Fruit fly (Drosophila melanogaster) whole organism, embryonic: ENCODE data around the gene CG10341.

Source experiments
- Abd-B ChIP-seq: fragments of 200-800 bp; sonication (Bioruptor generic); optimal IDR thresholded peaks from 2 replicates; lab custom pipeline; 2018; ENCODE audit warnings: missing biosample characterization, mild to moderate bottlenecking, missing genetic modification characterization, moderate library complexity
- CG11093 ChIP-seq: fragments of 200-800 bp; sonication (Bioruptor generic); IDR thresholded peaks from 3 replicates; pipeline ENCODE4 v1.3.6; 2022; ENCODE audit warnings: missing biosample characterization, missing genetic modification characterization
- CG11398 ChIP-seq: fragments of 200-800 bp; sonication (Bioruptor generic); optimal IDR thresholded peaks from 2 replicates; lab custom pipeline; 2016; ENCODE audit warnings: missing biosample characterization, missing genetic modification characterization
- CG11695 ChIP-seq: fragments of 200-800 bp; sonication (Bioruptor generic); IDR thresholded peaks from 3 replicates; pipeline ENCODE4 v1.3.6; 2022; ENCODE audit warnings: missing biosample characterization, missing genetic modification characterization
- CG12744 ChIP-seq: fragments of 200-800 bp; sonication (Bioruptor generic); optimal IDR thresholded peaks from 2 replicates; lab custom pipeline; 2016; ENCODE audit warnings: missing biosample characterization, missing genetic modification characterization
- CG13287 ChIP-seq: fragments of 200-800 bp; sonication (Bioruptor generic); IDR thresholded peaks from 2 replicates; pipeline ENCODE4 v1.3.6; 2022; ENCODE audit warnings: missing biosample characterization, missing genetic modification characterization; ENCODE audit not compliant: partially characterized antibody
- CG1647 ChIP-seq: fragments of 200-800 bp; sonication (Bioruptor generic); optimal IDR thresholded peaks from 3 replicates; lab custom pipeline; 2016; ENCODE audit warnings: missing biosample characterization, missing genetic modification characterization
- CG17912 ChIP-seq: fragments of 200-800 bp; sonication (Bioruptor generic); optimal IDR thresholded peaks from 2 replicates; lab custom pipeline; 2018; ENCODE audit warnings: missing biosample characterization, mild to moderate bottlenecking, missing genetic modification characterization
- CG30020 ChIP-seq: fragments of 200-800 bp; optimal IDR thresholded peaks from 2 replicates; lab custom pipeline; 2019; ENCODE audit warnings: missing biosample characterization, mild to moderate bottlenecking, missing genetic modification characterization, moderate library complexity
- CG3065 ChIP-seq: fragments of 200-800 bp; sonication (Bioruptor generic); optimal IDR thresholded peaks from 2 replicates; lab custom pipeline; 2016; ENCODE audit warnings: missing biosample characterization, missing genetic modification characterization
- CG8281 ChIP-seq: fragments of 200-800 bp; sonication (Bioruptor generic); optimal IDR thresholded peaks from 2 replicates; lab custom pipeline; 2018; ENCODE audit warnings: missing biosample characterization, mild to moderate bottlenecking, missing genetic modification characterization, moderate library complexity
- CG8388 ChIP-seq: fragments of 200-800 bp; sonication (Bioruptor generic); optimal IDR thresholded peaks from 2 replicates; lab custom pipeline; 2019; ENCODE audit warnings: missing biosample characterization, mild to moderate bottlenecking, missing genetic modification characterization, moderate library complexity
- CG9797 ChIP-seq: fragments of 200-800 bp; sonication (Bioruptor generic); optimal IDR thresholded peaks from 3 replicates; lab custom pipeline; 2018; ENCODE audit warnings: missing biosample characterization, mild to moderate bottlenecking, missing genetic modification characterization
- CrebB ChIP-seq: fragments of 200-800 bp; sonication (Bioruptor generic); optimal IDR thresholded peaks from 3 replicates; lab custom pipeline; 2018; ENCODE audit warnings: missing biosample characterization, mild to moderate bottlenecking, missing genetic modification characterization
- Dek ChIP-seq: fragments of 200-800 bp; sonication (Bioruptor generic); optimal IDR thresholded peaks from 3 replicates; lab custom pipeline; 2019; ENCODE audit warnings: missing biosample characterization, mild to moderate bottlenecking, missing genetic modification characterization, moderate library complexity
- Fer1 ChIP-seq: fragments of 200-800 bp; sonication (Bioruptor generic); optimal IDR thresholded peaks from 2 replicates; lab custom pipeline; 2017; ENCODE audit warnings: missing biosample characterization, mild to moderate bottlenecking, missing genetic modification characterization
- GATAe ChIP-seq: fragments of 200-800 bp; sonication (Bioruptor generic); conservative IDR thresholded peaks from 2 replicates; pipeline ENCODE4 v1.3.6; 2022; ENCODE audit warnings: missing biosample characterization, missing genetic modification characterization
- H15 ChIP-seq: fragments of 200-800 bp; sonication (Bioruptor generic); IDR thresholded peaks from 3 replicates; pipeline ENCODE4 v1.3.6; 2022; ENCODE audit warnings: missing biosample characterization, missing genetic modification characterization
- HmgD ChIP-seq: fragments of 200-800 bp; sonication (Bioruptor generic); optimal IDR thresholded peaks from 3 replicates; lab custom pipeline; 2016; ENCODE audit warnings: missing biosample characterization, missing genetic modification characterization
- MBD-R2 ChIP-seq: fragments of 200-800 bp; sonication (Bioruptor generic); IDR thresholded peaks from 2 replicates; pipeline ENCODE4 v1.3.6; 2022; ENCODE audit warnings: missing biosample characterization, missing genetic modification characterization
- Meics ChIP-seq: fragments of 200-800 bp; sonication (Bioruptor generic); optimal IDR thresholded peaks from 2 replicates; lab custom pipeline; 2017; ENCODE audit warnings: missing biosample characterization, mild to moderate bottlenecking, missing genetic modification characterization
- Mrtf ChIP-seq: fragments of 200-800 bp; sonication (Bioruptor generic); IDR thresholded peaks from 3 replicates; pipeline ENCODE4 v1.3.6; 2022; ENCODE audit warnings: missing biosample characterization, missing genetic modification characterization
- Nf-YB ChIP-seq: fragments of 200-800 bp; sonication (Bioruptor generic); optimal IDR thresholded peaks from 3 replicates; lab custom pipeline; 2019; ENCODE audit warnings: missing biosample characterization, mild to moderate bottlenecking, missing genetic modification characterization, moderate library complexity
- Oli ChIP-seq: fragments of 200-800 bp; sonication (Bioruptor generic); optimal IDR thresholded peaks from 2 replicates; lab custom pipeline; 2018; ENCODE audit warnings: missing biosample characterization, mild to moderate bottlenecking, missing genetic modification characterization, moderate library complexity
- Rx ChIP-seq: fragments of 200-800 bp; sonication (Bioruptor generic); IDR thresholded peaks from 2 replicates; pipeline ENCODE4 v1.3.6; 2022; ENCODE audit warnings: missing biosample characterization, missing genetic modification characterization
- Usf ChIP-seq: fragments of 200-800 bp; sonication (Bioruptor generic); optimal IDR thresholded peaks from 2 replicates; lab custom pipeline; 2017; ENCODE audit warnings: missing genotype, missing biosample characterization, missing genetic modification characterization
- Xbp1 ChIP-seq: fragments of 200-800 bp; sonication (Bioruptor generic); optimal IDR thresholded peaks from 3 replicates; lab custom pipeline; 2016; ENCODE audit warnings: missing biosample characterization, mild to moderate bottlenecking, missing genetic modification characterization
- ase ChIP-seq: fragments of 200-800 bp; sonication (Bioruptor generic); IDR thresholded peaks from 3 replicates; pipeline ENCODE4 v1.3.6; 2022; ENCODE audit warnings: missing biosample characterization, missing genetic modification characterization
- cg ChIP-seq: fragments of 200-800 bp; sonication (Bioruptor generic); optimal IDR thresholded peaks from 3 replicates; lab custom pipeline; 2019; ENCODE audit warnings: missing biosample characterization, mild to moderate bottlenecking, missing genetic modification characterization, moderate library complexity
- croc ChIP-seq: fragments of 200-800 bp; sonication (Bioruptor generic); conservative IDR thresholded peaks from 3 replicates; pipeline ENCODE4 v1.3.6; 2022; ENCODE audit warnings: missing biosample characterization, missing genetic modification characterization
- crol ChIP-seq: fragments of 200-800 bp; sonication (Bioruptor generic); IDR thresholded peaks from 2 replicates; pipeline ENCODE4 v1.3.6; 2022; ENCODE audit warnings: missing biosample characterization, missing genetic modification characterization
- ems ChIP-seq: fragments of 200-800 bp; sonication (Bioruptor generic); optimal IDR thresholded peaks from 3 replicates; lab custom pipeline; 2016; ENCODE audit warnings: missing biosample characterization, missing genetic modification characterization
- exex ChIP-seq: fragments of 200-800 bp; sonication (Bioruptor generic); optimal IDR thresholded peaks from 4 replicates; lab custom pipeline; 2018; ENCODE audit warnings: missing biosample characterization, mild to moderate bottlenecking, missing genetic modification characterization, moderate library complexity
- jigr1 ChIP-seq: fragments of 200-800 bp; sonication (Bioruptor generic); IDR thresholded peaks from 3 replicates; pipeline ENCODE4 v1.3.6; 2022; ENCODE audit warnings: missing biosample characterization, missing genetic modification characterization
- kay ChIP-seq: fragments of 200-800 bp; sonication (Bioruptor generic); optimal IDR thresholded peaks from 2 replicates; lab custom pipeline; 2016; ENCODE audit warnings: missing biosample characterization, missing genetic modification characterization
- ken ChIP-seq: fragments of 200-800 bp; sonication (Bioruptor generic); IDR thresholded peaks from 3 replicates; pipeline ENCODE4 v1.3.6; 2022; ENCODE audit warnings: missing biosample characterization, missing genetic modification characterization
- lilli ChIP-seq: fragments of 200-800 bp; sonication (Bioruptor generic); optimal IDR thresholded peaks from 3 replicates; lab custom pipeline; 2016; ENCODE audit warnings: missing biosample characterization, missing genetic modification characterization
- p53 ChIP-seq: fragments of 200-800 bp; sonication (Bioruptor generic); optimal IDR thresholded peaks from 2 replicates; lab custom pipeline; 2016; ENCODE audit warnings: missing biosample characterization, missing genetic modification characterization
- pnt ChIP-seq: fragments of 200-800 bp; sonication (Bioruptor generic); optimal IDR thresholded peaks from 3 replicates; lab custom pipeline; 2016; ENCODE audit warnings: missing biosample characterization, missing genetic modification characterization
- psq ChIP-seq: fragments of 200-800 bp; sonication (Bioruptor generic); optimal IDR thresholded peaks from 2 replicates; lab custom pipeline; 2017; ENCODE audit warnings: missing biosample characterization, missing genetic modification characterization
- pzg ChIP-seq: fragments of 200-800 bp; sonication (Bioruptor generic); optimal IDR thresholded peaks from 3 replicates; lab custom pipeline; 2018; ENCODE audit warnings: missing biosample characterization, mild to moderate bottlenecking, missing genetic modification characterization, moderate library complexity
- ranshi ChIP-seq: fragments of 200-800 bp; sonication (Bioruptor generic); IDR thresholded peaks from 2 replicates; pipeline ENCODE4 v1.3.6; 2022; ENCODE audit warnings: missing biosample characterization, missing genetic modification characterization
- sens-2 ChIP-seq: fragments of 200-800 bp; sonication (Bioruptor generic); IDR thresholded peaks from 2 replicates; pipeline ENCODE4 v1.3.6; 2022; ENCODE audit warnings: missing biosample characterization, missing genetic modification characterization
- slou ChIP-seq: fragments of 200-800 bp; sonication (Bioruptor generic); optimal IDR thresholded peaks from 3 replicates; lab custom pipeline; 2016; ENCODE audit warnings: missing biosample characterization, missing genetic modification characterization
- so ChIP-seq: fragments of 200-800 bp; sonication (Bioruptor generic); IDR thresholded peaks from 3 replicates; pipeline ENCODE4 v1.3.6; 2022; ENCODE audit warnings: missing biosample characterization, missing genetic modification characterization
- tll ChIP-seq, 2 experiments: fragments of 200-800 bp in 1 of 2; fragments of >200 bp in 1 of 2; sonication (Bioruptor generic) in 1 of 2; optimal IDR thresholded peaks; 2 replicates each; lab custom pipeline; 2017 to 2019; ENCODE audit warnings: missing biosample characterization in 2 of 2, missing genetic modification characterization in 2 of 2, mild to moderate bottlenecking in 1 of 2, moderate library complexity in 1 of 2
- tx ChIP-seq: fragments of 200-800 bp; sonication (Bioruptor generic); optimal IDR thresholded peaks from 2 replicates; lab custom pipeline; 2016; ENCODE audit warnings: missing biosample characterization, missing genetic modification characterization
- vfl ChIP-seq: fragments of 200-800 bp; sonication (Bioruptor generic); optimal IDR thresholded peaks from 2 replicates; lab custom pipeline; 2016; ENCODE audit warnings: missing biosample characterization, missing genetic modification characterization
- vvl ChIP-seq: fragments of 200-800 bp; sonication (Bioruptor generic); IDR thresholded peaks from 2 replicates; pipeline ENCODE4 v1.3.6; 2022; ENCODE audit warnings: missing biosample characterization, missing genetic modification characterization

Gene CG10341

DNA sequence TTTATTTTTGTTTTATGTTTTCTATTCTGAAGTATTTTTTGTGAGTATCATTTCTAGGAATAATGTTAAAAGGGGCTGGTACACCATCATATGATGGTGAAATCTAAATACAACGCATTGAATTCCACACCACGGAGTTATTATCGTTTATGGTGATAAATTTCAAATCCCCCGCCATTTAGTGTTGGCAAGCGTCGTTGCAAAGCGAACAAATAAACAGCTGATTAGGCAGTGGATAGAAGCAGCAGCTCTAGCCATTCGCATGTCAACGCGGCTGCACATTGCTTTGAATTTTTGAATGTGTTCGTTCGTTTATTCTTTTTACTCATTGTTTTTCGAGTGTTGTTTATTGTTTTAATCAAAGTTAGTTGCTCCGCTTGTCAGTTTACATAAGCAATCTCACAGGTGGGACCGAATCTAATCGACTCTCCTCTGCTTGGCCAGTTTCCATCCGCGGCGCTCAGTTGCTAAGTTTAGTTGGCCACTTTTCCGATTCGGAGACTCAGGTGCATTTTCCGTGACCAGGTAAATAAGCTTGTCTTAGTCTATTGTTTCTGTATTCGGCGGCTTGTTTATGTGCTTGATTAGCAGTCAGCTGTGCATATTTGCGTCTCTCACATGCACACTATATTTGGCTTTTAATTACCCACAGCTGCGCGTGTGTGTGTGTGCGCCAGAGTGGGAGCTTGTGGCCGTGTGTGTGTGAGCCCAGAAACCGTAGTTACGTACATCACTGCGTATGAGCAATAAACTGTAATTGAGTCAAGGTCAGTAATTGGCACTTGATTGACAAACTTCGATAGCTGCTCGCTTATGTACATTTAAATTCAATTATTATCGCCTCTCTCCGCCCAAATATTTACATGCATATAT, 21.3 kb upstream of the CG10341 start, which contains the start of the genes Mst36Fa and CG31751 (continued):
- peak; percentile 91 for TF ChIP-seq CrebB (tag; lab: Kevin White, UChicago)
- peak; percentile 44; the same call in 1 of the 3 replicates for TF ChIP-seq CG11093 (GFP tag; lab: Robert Waterston, UW)
- TF ChIP-seq tll (GFP tag; optimal IDR thresholded peaks at IDR 0.05; lab: Kevin White, UChicago) = no peak
- TF ChIP-seq pnt = peak; percentile 55
- peak; percentile 33 for TF ChIP-seq ems (GFP tag; lab: Kevin White, UChicago)
- no peak for TF ChIP-seq jigr1 (GFP tag; lab: Robert Waterston, UW)
- peak; percentile 11 for TF ChIP-seq CG8388
- TF ChIP-seq Oli (tag; lab: Kevin White, UChicago) = peak; percentile 42
- TF ChIP-seq Nf-YB (GFP tag; lab: Kevin White, UChicago) = peak; percentile 68
- no peak for TF ChIP-seq sens-2 (GFP tag; lab: Robert Waterston, UW)
- TF ChIP-seq croc (GFP tag; lab: Robert Waterston, UW) = no peak
- peak; percentile 81 for TF ChIP-seq MBD-R2
- TF ChIP-seq Abd-B (GFP tag; lab: Kevin White, UChicago) = peak; percentile 26
- no peak for TF ChIP-seq Usf (GFP tag; lab: Kevin White, UChicago)
- TF ChIP-seq slou (GFP tag; lab: Kevin White, UChicago) = peak; percentile 39
- peak; percentile 92 for TF ChIP-seq Fer1 (GFP tag; lab: Kevin White, UChicago)
- peak; percentile 86 for TF ChIP-seq Meics (GFP tag; lab: Kevin White, UChicago)
- TF ChIP-seq H15 (GFP tag; lab: Robert Waterston, UW) = peak; percentile 39; the same call in 2 of the 3 replicates
- peak; percentile 28 for TF ChIP-seq CG12744 (GFP tag; lab: Kevin White, UChicago)
- peak; percentile 63 for TF ChIP-seq p53
- peak; percentile 4; the same call in 1 of the 3 replicates for TF ChIP-seq ken (GFP tag; lab: Robert Waterston, UW)
- peak; percentile 53 for TF ChIP-seq CG1647 (GFP tag; lab: Kevin White, UChicago)
- TF ChIP-seq Mrtf (GFP tag; lab: Robert Waterston, UW) = peak; percentile 29; the same call in 1 of the 3 replicates
- TF ChIP-seq CG11398 (GFP tag; lab: Kevin White, UChicago) = peak; percentile 81
- no peak for TF ChIP-seq Rx (GFP tag; lab: Robert Waterston, UW)
- peak; percentile 27 for TF ChIP-seq Xbp1 (GFP tag; lab: Kevin White, UChicago)
- TF ChIP-seq so (GFP tag; lab: Robert Waterston, UW) = peak; percentile 71; the same call in 1 of the 3 replicates
- peak; percentile 87 for TF ChIP-seq cg (GFP tag; lab: Kevin White, UChicago)
- peak; percentile 83 for TF ChIP-seq HmgD (GFP tag; lab: Kevin White, UChicago)
- TF ChIP-seq CG11695 (GFP tag; lab: Robert Waterston, UW) = peak; percentile 71
- peak; percentile 47; the same call in 1 of the 3 replicates for TF ChIP-seq ase (GFP tag; lab: Robert Waterston, UW)
- peak; percentile 33 for TF ChIP-seq CG9797 (GFP tag; lab: Kevin White, UChicago)
- peak; percentile 46; the same call in 1 of the 2 replicates for TF ChIP-seq vvl (GFP tag; lab: Robert Waterston, UW)
- peak; percentile 76 for TF ChIP-seq CG17912
- TF ChIP-seq CG3065 (GFP tag; lab: Kevin White, UChicago) = peak; percentile 74
- TF ChIP-seq psq (GFP tag; lab: Kevin White, UChicago) = peak; percentile 49
- peak; percentile 78 for TF ChIP-seq exex (tag; lab: Kevin White, UChicago)
- TF ChIP-seq CG30020 (tag; lab: Kevin White, UChicago) = peak; percentile 8
- no peak for TF ChIP-seq GATAe (GFP tag; lab: Robert Waterston, UW)
- TF ChIP-seq CG8281 = peak; percentile 64
- TF ChIP-seq lilli = peak; percentile 29
- TF ChIP-seq Dek = peak; percentile 76
- peak; percentile 88 for TF ChIP-seq pzg (GFP tag; lab: Kevin White, UChicago)
- TF ChIP-seq CG13287 (GFP tag; lab: Robert Waterston, UW) = peak; percentile 22; the same call in 1 of the 2 replicates
- TF ChIP-seq crol (GFP tag; lab: Robert Waterston, UW) = no peak
- peak; percentile 55; the same call in 1 of the 2 replicates for TF ChIP-seq ranshi
- peak; percentile 78 for TF ChIP-seq tx (GFP tag; lab: Kevin White, UChicago)
- TF ChIP-seq vfl (GFP tag; lab: Kevin White, UChicago) = peak; percentile 15
- TF ChIP-seq kay (GFP tag; lab: Kevin White, UChicago) = peak; percentile 28
